Fruit fly (Drosophila melanogaster) whole organism, embryonic: ENCODE results near the gene CG5910.

ENCODE experiments used
- Asciz ChIP-seq: fragments of 200-800 bp; sonication (Bioruptor generic); optimal IDR thresholded peaks from 2 replicates; lab custom pipeline; 2017; ENCODE audit warnings: missing biosample characterization, mild to moderate bottlenecking, missing genetic modification characterization, missing genetic modification reagents
- CG10209 ChIP-seq: fragments of 200-800 bp; sonication (Bioruptor generic); optimal IDR thresholded peaks from 3 replicates; lab custom pipeline; 2017; ENCODE audit warnings: missing biosample characterization, mild to moderate bottlenecking, missing genetic modification characterization, missing genetic modification reagents
- CG10267 ChIP-seq: fragments of 200-800 bp; sonication (Bioruptor generic); optimal IDR thresholded peaks from 2 replicates; lab custom pipeline; 2018; ENCODE audit warnings: missing biosample characterization, mild to moderate bottlenecking, missing genetic modification characterization, moderate library complexity
- CG10959 ChIP-seq: fragments of 200-800 bp; sonication (Bioruptor generic); IDR thresholded peaks from 2 replicates; pipeline ENCODE4 v1.3.6; 2022; ENCODE audit warnings: missing biosample characterization, missing genetic modification characterization
- CG11696 ChIP-seq: fragments of 200-800 bp; sonication (Bioruptor generic); IDR thresholded peaks from 2 replicates; pipeline ENCODE4 v1.3.6; 2022; ENCODE audit warnings: missing biosample characterization, missing genetic modification characterization
- CG12071 ChIP-seq: fragments of 200-800 bp; sonication (Bioruptor generic); optimal IDR thresholded peaks from 3 replicates; lab custom pipeline; 2018; ENCODE audit warnings: missing biosample characterization, mild to moderate bottlenecking, missing genetic modification characterization
- CG13624 ChIP-seq: fragments of 200-800 bp; sonication (Bioruptor generic); optimal IDR thresholded peaks from 2 replicates; lab custom pipeline; 2016; ENCODE audit warnings: missing biosample characterization, missing genetic modification characterization
- CG16813 ChIP-seq: fragments of 200-800 bp; sonication (Bioruptor generic); IDR thresholded peaks from 3 replicates; pipeline ENCODE4 v1.3.6; 2022; ENCODE audit warnings: missing biosample characterization, missing genetic modification characterization; ENCODE audit not compliant: partially characterized antibody
- CG2120 ChIP-seq: fragments of 200-800 bp; sonication (Bioruptor generic); optimal IDR thresholded peaks from 3 replicates; lab custom pipeline; 2016; ENCODE audit warnings: missing biosample characterization, missing genetic modification characterization
- CG2199 ChIP-seq: fragments of 200-800 bp; sonication (Bioruptor generic); IDR thresholded peaks from 3 replicates; pipeline ENCODE4 v1.3.6; 2022; ENCODE audit warnings: missing biosample characterization, missing genetic modification characterization
- CG2875 ChIP-seq: fragments of 200-800 bp; sonication (Bioruptor generic); optimal IDR thresholded peaks from 2 replicates; lab custom pipeline; 2017; ENCODE audit warnings: missing biosample characterization, mild to moderate bottlenecking, missing genetic modification characterization, missing genetic modification reagents
- CG4328 ChIP-seq: fragments of 200-800 bp; sonication (Bioruptor generic); optimal IDR thresholded peaks from 3 replicates; lab custom pipeline; 2017; ENCODE audit warnings: missing biosample characterization, missing genetic modification reagents, missing genetic modification characterization
- CG4820 ChIP-seq: fragments of 200-800 bp; sonication (Bioruptor generic); optimal IDR thresholded peaks from 3 replicates; lab custom pipeline; 2016; ENCODE audit warnings: missing biosample characterization, missing genetic modification characterization
- CG5953 ChIP-seq: fragments of 200-800 bp; sonication (Bioruptor generic); IDR thresholded peaks from 2 replicates; pipeline ENCODE4 v1.3.6; 2022; ENCODE audit warnings: missing biosample characterization, missing genetic modification characterization
- CG7839 ChIP-seq: fragments of 200-800 bp; sonication (Bioruptor generic); optimal IDR thresholded peaks from 3 replicates; lab custom pipeline; 2018; ENCODE audit warnings: missing biosample characterization, mild to moderate bottlenecking, missing genetic modification characterization, moderate library complexity
- CG7928 ChIP-seq: fragments of 200-800 bp; sonication (Bioruptor generic); optimal IDR thresholded peaks from 2 replicates; lab custom pipeline; 2017; ENCODE audit warnings: missing biosample characterization, mild to moderate bottlenecking, missing genetic modification characterization
- CG8290 ChIP-seq, 3 experiments: fragments of 200-800 bp; sonication (Bioruptor generic); optimal IDR thresholded peaks; 2 replicates each; lab custom pipeline; 2016 to 2019; ENCODE audit warnings: missing biosample characterization in 3 of 3, missing genetic modification characterization in 3 of 3, mild to moderate bottlenecking in 2 of 3, moderate library complexity in 1 of 3
- CG9727 ChIP-seq: fragments of 200-800 bp; sonication (Bioruptor generic); optimal IDR thresholded peaks from 3 replicates; lab custom pipeline; 2017; ENCODE audit warnings: missing biosample characterization, mild to moderate bottlenecking, missing genetic modification characterization
- CoRest ChIP-seq: fragments of 200-800 bp; sonication (Bioruptor generic); optimal IDR thresholded peaks from 3 replicates; lab custom pipeline; 2018; ENCODE audit warnings: missing biosample characterization, mild to moderate bottlenecking, missing genetic modification characterization, moderate library complexity
- Dad ChIP-seq: fragments of 200-800 bp; sonication (Bioruptor generic); optimal IDR thresholded peaks from 3 replicates; lab custom pipeline; 2016; ENCODE audit warnings: missing biosample characterization, missing genetic modification characterization
- Hr39 ChIP-seq: fragments of >200 bp; optimal IDR thresholded peaks from 2 replicates; lab custom pipeline; 2017
- Mad ChIP-seq: fragments of 200-800 bp; sonication (Bioruptor generic); optimal IDR thresholded peaks from 2 replicates; lab custom pipeline; 2016; ENCODE audit warnings: missing biosample characterization, missing genetic modification characterization
- NK7.1 ChIP-seq: fragments of 200-800 bp; sonication (Bioruptor generic); optimal IDR thresholded peaks from 3 replicates; lab custom pipeline; 2016; ENCODE audit warnings: missing biosample characterization, missing genetic modification characterization
- Oli ChIP-seq: fragments of 200-800 bp; sonication (Bioruptor generic); optimal IDR thresholded peaks from 2 replicates; lab custom pipeline; 2018; ENCODE audit warnings: missing biosample characterization, mild to moderate bottlenecking, missing genetic modification characterization, moderate library complexity
- Ravus ChIP-seq: fragments of 200-800 bp; sonication (Bioruptor generic); IDR thresholded peaks from 2 replicates; pipeline ENCODE4 v1.3.6; 2022; ENCODE audit warnings: missing biosample characterization, missing genetic modification characterization
- Trl ChIP-seq, 3 experiments: fragments of >200 bp in 2 of 3; fragments of 200-800 bp in 1 of 3; sonication (Bioruptor generic) in 1 of 3; optimal IDR thresholded peaks; 2 replicates in 1 of 3; 3 replicates in 2 of 3; lab custom pipeline; 2016 to 2017; ENCODE audit warnings: missing biosample characterization in 1 of 3, missing genetic modification characterization in 1 of 3
- Xrp1 ChIP-seq: fragments of 200-800 bp; sonication (Bioruptor generic); IDR thresholded peaks from 2 replicates; pipeline ENCODE4 v1.3.6; 2022; ENCODE audit warnings: missing biosample characterization, missing genetic modification characterization
- amos ChIP-seq: fragments of 200-800 bp; sonication (Bioruptor generic); IDR thresholded peaks from 2 replicates; pipeline ENCODE4 v1.3.6; 2022; ENCODE audit warnings: missing biosample characterization, missing genetic modification characterization; ENCODE audit not compliant: partially characterized antibody
- aop ChIP-seq: fragments of 200-800 bp; sonication (Bioruptor generic); IDR thresholded peaks from 2 replicates; pipeline ENCODE4 v1.3.6; 2022; ENCODE audit warnings: missing biosample characterization, missing genetic modification characterization
- dm ChIP-seq: fragments of 200-800 bp; sonication (Bioruptor generic); optimal IDR thresholded peaks from 3 replicates; lab custom pipeline; 2016; ENCODE audit warnings: missing biosample characterization, missing genetic modification characterization
- ems ChIP-seq: fragments of 200-800 bp; sonication (Bioruptor generic); optimal IDR thresholded peaks from 3 replicates; lab custom pipeline; 2016; ENCODE audit warnings: missing biosample characterization, missing genetic modification characterization
- eve ChIP-seq, 2 experiments: fragments of >200 bp; optimal IDR thresholded peaks; 2 replicates each; lab custom pipeline; 2017; ENCODE audit warnings: missing biosample characterization in 2 of 2, missing genetic modification characterization in 2 of 2
- gce ChIP-seq: fragments of 200-800 bp; sonication (Bioruptor generic); IDR thresholded peaks from 3 replicates; pipeline ENCODE4 v1.3.6; 2022; ENCODE audit warnings: missing biosample characterization, missing genetic modification characterization
- gem ChIP-seq: fragments of 200-800 bp; sonication (Bioruptor generic); optimal IDR thresholded peaks from 2 replicates; lab custom pipeline; 2019; ENCODE audit warnings: missing biosample characterization, mild to moderate bottlenecking, missing genetic modification characterization, moderate library complexity
- gsb ChIP-seq: fragments of 200-800 bp; sonication (Bioruptor generic); IDR thresholded peaks from 2 replicates; pipeline ENCODE4 v1.3.6; 2022; ENCODE audit warnings: missing biosample characterization, missing genetic modification characterization
- kah ChIP-seq: fragments of 200-800 bp; sonication (Bioruptor generic); optimal IDR thresholded peaks from 2 replicates; lab custom pipeline; 2018; ENCODE audit warnings: missing biosample characterization, mild to moderate bottlenecking, missing genetic modification characterization
- lbe ChIP-seq: fragments of 200-800 bp; sonication (Bioruptor generic); optimal IDR thresholded peaks from 2 replicates; lab custom pipeline; 2016; ENCODE audit warnings: missing biosample characterization, mild to moderate bottlenecking, missing genetic modification characterization
- lola ChIP-seq, 3 experiments: fragments of >200 bp in 2 of 3; fragments of 200-800 bp in 1 of 3; sonication (Bioruptor generic) in 1 of 3; optimal IDR thresholded peaks; 2 replicates each; lab custom pipeline; 2017 to 2019; ENCODE audit warnings: missing biosample characterization in 3 of 3, missing genetic modification characterization in 3 of 3, mild to moderate bottlenecking in 1 of 3, moderate library complexity in 1 of 3
- nom ChIP-seq: fragments of 200-800 bp; sonication (Bioruptor generic); optimal IDR thresholded peaks from 2 replicates; lab custom pipeline; 2017; ENCODE audit warnings: missing biosample characterization, missing genetic modification characterization, mild to moderate bottlenecking, moderate library complexity, missing genetic modification reagents
- peb ChIP-seq: fragments of 200-800 bp; sonication (Bioruptor generic); IDR thresholded peaks from 2 replicates; pipeline ENCODE4 v1.3.6; 2022; ENCODE audit warnings: missing biosample characterization, missing genetic modification characterization
- pros ChIP-seq: fragments of 200-800 bp; sonication (Bioruptor generic); optimal IDR thresholded peaks from 3 replicates; lab custom pipeline; 2019; ENCODE audit warnings: missing biosample characterization, mild to moderate bottlenecking, missing genetic modification characterization, moderate library complexity
- row ChIP-seq: fragments of 200-800 bp; sonication (Bioruptor generic); IDR thresholded peaks from 3 replicates; pipeline ENCODE4 v1.3.6; 2022; ENCODE audit warnings: missing biosample characterization, missing genetic modification characterization
- sc ChIP-seq, 3 experiments: fragments of >200 bp in 2 of 3; fragments of 200-800 bp in 1 of 3; sonication (Bioruptor generic) in 1 of 3; optimal IDR thresholded peaks; 2 replicates in 2 of 3; 3 replicates in 1 of 3; lab custom pipeline; 2017; ENCODE audit warnings: mild to moderate bottlenecking in 1 of 3, missing biosample characterization in 1 of 3, missing genetic modification characterization in 1 of 3, missing genetic modification reagents in 1 of 3
- tgo ChIP-seq: fragments of 200-800 bp; sonication (Bioruptor generic); IDR thresholded peaks from 3 replicates; pipeline ENCODE4 v1.3.6; 2022; ENCODE audit warnings: missing biosample characterization, missing genetic modification characterization

CG5910 gene

dm6 chr3L:20402665-20403492, 39.3 kb upstream of the CG5910 start (continued):
- peak; percentile 29 for TF ChIP-seq CG8290 (GFP tag; optimal IDR thresholded peaks at IDR 0.05; lab: Kevin White, UChicago)
- peak in 1 of 2 experiments; percentile 19 for TF ChIP-seq CG8290 (tag; optimal IDR thresholded peaks at IDR 0.05; lab: Kevin White, UChicago)
- TF ChIP-seq CG10209 (GFP tag; lab: Kevin White, UChicago) = peak; percentile 40
- peak; percentile 79; the same call in 1 of the 3 replicates for TF ChIP-seq CG2199 (GFP tag; lab: Robert Waterston, UW)
- peak; percentile 32 for TF ChIP-seq Oli
- peak; percentile 91 for TF ChIP-seq pros (GFP tag; lab: Kevin White, UChicago)
- peak; percentile 43 for TF ChIP-seq CG7839
- TF ChIP-seq peb (GFP tag; lab: Robert Waterston, UW) = no peak
- TF ChIP-seq Dad (GFP tag; lab: Kevin White, UChicago) = no peak
- TF ChIP-seq CG4820 (GFP tag; lab: Kevin White, UChicago) = peak; percentile 30
- TF ChIP-seq CG11696 (GFP tag; lab: Robert Waterston, UW) = peak; percentile 96
- no peak for TF ChIP-seq Trl (optimal IDR thresholded peaks at IDR 0.05; lab: Kevin White, UChicago)
- peak; percentile 7 for TF ChIP-seq Trl (GFP tag; optimal IDR thresholded peaks at IDR 0.05; lab: Kevin White, UChicago)
- no peak for TF ChIP-seq Asciz (GFP tag; lab: Kevin White, UChicago)
- TF ChIP-seq CG10267 (tag; lab: Kevin White, UChicago) = peak; percentile 72
- TF ChIP-seq amos (GFP tag; lab: Robert Waterston, UW) = 0 out of 2 replicates have a peak, but pooled peaks have one; percentile 39
- no peak for TF ChIP-seq NK7.1
- TF ChIP-seq CG10959 (GFP tag; lab: Robert Waterston, UW) = 0 out of 2 replicates have a peak, but pooled peaks have one; percentile 66
- TF ChIP-seq lola (GFP tag; optimal IDR thresholded peaks at IDR 0.05; lab: Kevin White, UChicago) = peak in 1 of 3 experiments; percentile 83
- TF ChIP-seq Mad (GFP tag; lab: Kevin White, UChicago) = peak; percentile 23

DNA sequence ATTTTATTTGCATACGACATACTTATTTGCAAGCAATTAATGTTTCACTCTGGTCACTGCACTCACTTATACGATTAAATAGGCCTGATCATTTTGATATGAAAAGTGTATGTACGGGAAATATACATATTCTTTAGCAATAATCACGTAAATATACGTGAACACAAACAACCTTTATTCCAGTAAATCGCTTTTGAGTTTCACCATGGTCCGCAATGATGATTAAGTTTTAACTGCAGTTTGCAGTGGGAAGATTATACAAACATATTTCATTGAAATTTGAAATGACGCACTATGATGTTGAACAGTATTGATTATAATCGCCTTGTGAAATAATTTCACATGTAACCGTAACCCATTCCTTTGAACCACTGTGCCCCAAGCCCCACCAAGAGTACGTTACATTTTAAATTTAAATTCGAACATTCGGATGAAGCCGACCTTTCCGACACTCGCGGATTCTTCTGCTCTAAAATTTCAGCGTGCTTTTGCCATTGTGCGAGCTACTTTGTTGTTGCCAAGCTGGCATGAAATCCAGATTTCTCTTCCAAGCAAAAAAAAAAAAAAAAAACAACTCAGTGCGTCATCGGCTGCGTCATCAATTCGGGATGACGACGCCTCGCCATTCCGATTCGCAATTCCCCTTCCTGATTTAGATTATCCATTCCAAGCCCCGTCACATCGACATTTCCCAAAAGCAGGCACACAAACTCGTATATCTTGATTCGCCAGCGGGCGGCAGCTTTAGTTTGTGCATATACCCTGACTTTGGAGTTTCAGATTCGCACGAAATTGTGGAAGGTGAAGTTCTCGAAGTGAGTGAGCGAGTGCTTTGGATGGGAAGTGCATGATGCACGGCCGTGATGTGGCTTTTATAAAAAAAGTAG, 38.5 kb upstream of the CG5910 start:
- TF ChIP-seq CG2875 (GFP tag; lab: Kevin White, UChicago) (no peak), Ravus (GFP tag; lab: Robert Waterston, UW) (no peak), CG2120 (GFP tag; lab: Kevin White, UChicago) (no peak), Xrp1 (GFP tag; lab: Robert Waterston, UW) (no peak), row (peak; percentile 27; the same call in 1 of the 3 replicates), gsb (GFP tag; lab: Robert Waterston, UW) (no peak), eve (GFP tag; optimal IDR thresholded peaks at IDR 0.05; lab: Kevin White, UChicago) (peak in 1 of 2 experiments; percentile 48), CoRest (tag; lab: Kevin White, UChicago) (no peak), Mad (GFP tag; lab: Kevin White, UChicago) (no peak), aop (GFP tag; lab: Robert Waterston, UW) (no peak), tgo (GFP tag; lab: Robert Waterston, UW) (no peak), kah (GFP tag; lab: Kevin White, UChicago) (no peak), gce (GFP tag; lab: Robert Waterston, UW) (no peak), CG7928 (GFP tag; lab: Kevin White, UChicago) (no peak), CG5953 (GFP tag; lab: Robert Waterston, UW) (no peak), Hr39 (no peak), gem (peak; percentile 9), ems (GFP tag; lab: Kevin White, UChicago) (no peak), CG13624 (GFP tag; lab: Kevin White, UChicago) (peak; percentile 26), CG16813 (GFP tag; lab: Robert Waterston, UW) (0 out of 3 replicates have a peak, but pooled peaks have one; percentile 32), dm (GFP tag; lab: Kevin White, UChicago) (no peak), sc (optimal IDR thresholded peaks at IDR 0.05; lab: Kevin White, UChicago) (no peak), sc (GFP tag; optimal IDR thresholded peaks at IDR 0.05; lab: Kevin White, UChicago) (no peak), CG12071 (GFP tag; lab: Kevin White, UChicago) (no peak), nom (GFP tag; lab: Kevin White, UChicago) (peak; percentile 22), CG9727 (GFP tag; lab: Kevin White, UChicago) (peak; percentile 22), CG4328 (GFP tag; lab: Kevin White, UChicago) (no peak), lbe (GFP tag; lab: Kevin White, UChicago) (peak; percentile 29), CG10209 (GFP tag; lab: Kevin White, UChicago) (no peak)
